Worm (Caenorhabditis elegans): ENCODE results near the gene cal-3.

- TF ChIP-seq pha-4 (tag; optimal IDR thresholded peaks at IDR 0.05): no peak
- TF ChIP-seq dmd-4 (tag; optimal IDR thresholded peaks at IDR 0.05; ENCODE audit: borderline replicate concordance): no peak
- no peak for TF ChIP-seq npax-4 (tag; optimal IDR thresholded peaks at IDR 0.05)
- TF ChIP-seq nhr-11 (tag; optimal IDR thresholded peaks at IDR 0.05): no peak
- no peak for TF ChIP-seq fkh-10 (GFP tag; optimal IDR thresholded peaks at IDR 0.05)
- TF ChIP-seq elt-4 (tag; optimal IDR thresholded peaks at IDR 0.05): no peak
- no peak for TF ChIP-seq ceh-22 (tag; optimal IDR thresholded peaks at IDR 0.05)
Observed at ce11 chrIV:3839420-3839819, 4.5 kb upstream of the cal-3 start, which contains the start of gene F28F9.2.

Measured in whole organism, late embryonic.